Fruit fly (Drosophila melanogaster): Measurements from ENCODE around the gene ClpP.

Gene ClpP

dm6 chr2L:10396877-10397587 is 40.4 kb downstream of the ClpP start:
- TF ChIP-seq CTCF (optimal IDR thresholded peaks at IDR 0.05) (no peak), CG8478 (optimal IDR thresholded peaks at IDR 0.05) (no peak)

dm6 chr2L:10403803-10404315 is 47.3 kb downstream of the ClpP start:
- TF ChIP-seq CTCF (optimal IDR thresholded peaks at IDR 0.05) (no peak), CG8478 (optimal IDR thresholded peaks at IDR 0.05) (no peak)

- TF ChIP-seq CG8478 (optimal IDR thresholded peaks at IDR 0.05): no peak
Observed at dm6 chr2L:10405008-10405654, 48.5 kb downstream of the ClpP start, which contains the start of the genes CG17768, LSm-4 and Ir31a. Gene CG17768, minus strand, starts transcription at chr2L:10405203. Gene LSm-4, minus strand, starts transcription at chr2L:10405203. Gene Ir31a, plus strand, starts transcription at chr2L:10405565.

All from S2 (cell line).